Fruit fly (Drosophila melanogaster): ENCODE results near the gene Arts.
A peak's percentile ranks its signal among the peaks of the same experiment; 100 is the strongest.

Arts gene

DNA sequence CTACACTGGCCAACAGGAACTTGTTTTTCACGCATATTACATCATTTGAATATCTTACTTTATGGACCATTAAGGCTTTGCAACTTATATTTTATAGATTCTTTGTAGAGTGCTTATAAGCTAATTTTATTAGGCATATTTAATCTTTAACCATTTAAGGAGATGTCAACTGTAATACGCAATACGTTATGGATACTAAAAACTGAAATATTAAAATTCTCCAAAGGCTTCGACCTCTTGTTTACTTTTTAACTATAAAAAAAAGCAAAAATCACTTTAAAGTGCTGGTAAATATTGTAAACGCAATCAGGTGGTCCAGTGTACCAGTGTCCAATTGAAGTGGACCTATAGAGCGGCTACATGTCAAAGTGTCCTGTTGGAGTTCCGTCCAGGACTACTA, 54.4 kb downstream of the Arts start (continued):
- TF ChIP-seq lmd (GFP tag; IDR thresholded peaks at IDR 0.05) (peak; percentile 46; the same call in 1 of the 2 replicates), sima (GFP tag; optimal IDR thresholded peaks at IDR 0.05) (no peak), CG8290 (GFP tag; optimal IDR thresholded peaks at IDR 0.05) (no peak), CG8290 (tag; optimal IDR thresholded peaks at IDR 0.05) (no peak), Optix (GFP tag; IDR thresholded peaks at IDR 0.05) (no peak), Elba2 (GFP tag; optimal IDR thresholded peaks at IDR 0.05) (no peak), disco-r (GFP tag; optimal IDR thresholded peaks at IDR 0.05) (no peak), scrt (GFP tag; optimal IDR thresholded peaks at IDR 0.05) (peak; percentile 11), Fer2 (tag; optimal IDR thresholded peaks at IDR 0.05) (no peak), cato (GFP tag; optimal IDR thresholded peaks at IDR 0.05; ENCODE audit: borderline replicate concordance) (no peak), CG10366 (GFP tag; IDR thresholded peaks at IDR 0.05) (no peak), Scr (GFP tag; IDR thresholded peaks at IDR 0.05; ENCODE audit: partially characterized antibody) (no peak), Atf3 (GFP tag; optimal IDR thresholded peaks at IDR 0.05) (no peak), dysf (GFP tag; IDR thresholded peaks at IDR 0.05) (peak; percentile 43; the same call in 1 of the 3 replicates), CG10274 (GFP tag; optimal IDR thresholded peaks at IDR 0.05) (no peak), danr (GFP tag; IDR thresholded peaks at IDR 0.05) (0 out of 2 replicates have a peak, but pooled peaks have one; percentile 5), CG34224 (GFP tag; IDR thresholded peaks at IDR 0.05; ENCODE audit: partially characterized antibody) (no peak), Xbp1 (GFP tag; optimal IDR thresholded peaks at IDR 0.05) (peak; percentile 25), caup (GFP tag; optimal IDR thresholded peaks at IDR 0.05; ENCODE audit: severe bottlenecking) (no peak), CG9932 (GFP tag; IDR thresholded peaks at IDR 0.05) (no peak), CG7357 (GFP tag; IDR thresholded peaks at IDR 0.05) (no peak), CG13894 (tag; optimal IDR thresholded peaks at IDR 0.05) (peak; percentile 16), row (GFP tag; IDR thresholded peaks at IDR 0.05) (peak; percentile 48), Myb (GFP tag; optimal IDR thresholded peaks at IDR 0.05) (no peak), CG4424 (GFP tag; optimal IDR thresholded peaks at IDR 0.05) (no peak), amos (GFP tag; IDR thresholded peaks at IDR 0.05; ENCODE audit: partially characterized antibody) (no peak), CG7786 (GFP tag; optimal IDR thresholded peaks at IDR 0.05) (no peak), CG1233 (GFP tag; optimal IDR thresholded peaks at IDR 0.05) (peak; percentile 34), CG3281 (GFP tag; optimal IDR thresholded peaks at IDR 0.05) (peak; percentile 61), gro (GFP tag; optimal IDR thresholded peaks at IDR 0.05) (no peak), CG14860 (GFP tag; IDR thresholded peaks at IDR 0.05; ENCODE audit: partially characterized antibody) (no peak), h (optimal IDR thresholded peaks at IDR 0.05) (no peak), Xrp1 (GFP tag; IDR thresholded peaks at IDR 0.05) (0 out of 2 replicates have a peak, but pooled peaks have one; percentile 25), CG4328 (GFP tag; optimal IDR thresholded peaks at IDR 0.05) (no peak), D (optimal IDR thresholded peaks at IDR 0.05) (no peak), D (GFP tag; optimal IDR thresholded peaks at IDR 0.05) (no peak), CG11723 (GFP tag; optimal IDR thresholded peaks at IDR 0.05) (no peak), CG12219 (GFP tag; optimal IDR thresholded peaks at IDR 0.05) (no peak), gsb-n (tag; optimal IDR thresholded peaks at IDR 0.05) (no peak), CG11560 (tag; IDR thresholded peaks at IDR 0.05) (no peak), wek (GFP tag; optimal IDR thresholded peaks at IDR 0.05) (no peak), HLHmδ (GFP tag; optimal IDR thresholded peaks at IDR 0.05) (no peak), org-1 (GFP tag; optimal IDR thresholded peaks at IDR 0.05) (no peak), z (GFP tag; IDR thresholded peaks at IDR 0.05) (no peak), Sin3A (optimal IDR thresholded peaks at IDR 0.05) (no peak), onecut (GFP tag; IDR thresholded peaks at IDR 0.05) (no peak), CG1603 (tag; optimal IDR thresholded peaks at IDR 0.05) (no peak), CG4854 (GFP tag; optimal IDR thresholded peaks at IDR 0.05) (no peak), CG11093 (GFP tag; IDR thresholded peaks at IDR 0.05) (no peak), CG16779 (GFP tag; IDR thresholded peaks at IDR 0.05) (no peak), CG13775 (GFP tag; optimal IDR thresholded peaks at IDR 0.05) (no peak), Neu2 (GFP tag; optimal IDR thresholded peaks at IDR 0.05; ENCODE audit: borderline replicate concordance) (no peak), ato (GFP tag; IDR thresholded peaks at IDR 0.05; ENCODE audit: partially characterized antibody) (no peak)

All from whole organism, embryonic.